Worm (Caenorhabditis elegans): Measurements from ENCODE around the gene F25H9.7.

DNA sequence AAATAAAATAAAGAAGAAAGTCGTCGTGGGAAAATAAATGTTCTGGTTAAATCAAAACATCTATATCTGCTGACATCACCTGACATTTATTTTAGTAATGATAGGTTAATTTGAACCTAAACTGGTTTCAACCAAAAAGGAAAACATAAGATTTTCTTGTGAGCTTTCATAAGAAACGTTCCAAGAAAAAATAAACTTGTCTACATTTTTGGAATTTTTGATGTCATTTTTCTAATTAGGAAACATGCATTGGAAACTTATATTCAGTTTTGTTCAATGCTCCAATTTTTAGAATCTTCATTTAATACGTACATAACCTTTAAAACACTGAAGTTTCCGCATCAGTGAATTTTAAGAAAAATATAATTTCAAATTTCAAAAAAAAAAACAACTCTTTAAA, 17.6 kb downstream of the F25H9.7 start:
- no peak for TF ChIP-seq blmp-1 (tag; optimal IDR thresholded peaks at IDR 0.05)
- TF ChIP-seq ces-1 (GFP tag; optimal IDR thresholded peaks at IDR 0.05), result no peak
- no peak for TF ChIP-seq mab-5 (tag; optimal IDR thresholded peaks at IDR 0.05)

Measured in whole organism, mixed stage, embryonic.